Fruit fly (Drosophila melanogaster): ENCODE measurements around the gene DCAF12.

DNA sequence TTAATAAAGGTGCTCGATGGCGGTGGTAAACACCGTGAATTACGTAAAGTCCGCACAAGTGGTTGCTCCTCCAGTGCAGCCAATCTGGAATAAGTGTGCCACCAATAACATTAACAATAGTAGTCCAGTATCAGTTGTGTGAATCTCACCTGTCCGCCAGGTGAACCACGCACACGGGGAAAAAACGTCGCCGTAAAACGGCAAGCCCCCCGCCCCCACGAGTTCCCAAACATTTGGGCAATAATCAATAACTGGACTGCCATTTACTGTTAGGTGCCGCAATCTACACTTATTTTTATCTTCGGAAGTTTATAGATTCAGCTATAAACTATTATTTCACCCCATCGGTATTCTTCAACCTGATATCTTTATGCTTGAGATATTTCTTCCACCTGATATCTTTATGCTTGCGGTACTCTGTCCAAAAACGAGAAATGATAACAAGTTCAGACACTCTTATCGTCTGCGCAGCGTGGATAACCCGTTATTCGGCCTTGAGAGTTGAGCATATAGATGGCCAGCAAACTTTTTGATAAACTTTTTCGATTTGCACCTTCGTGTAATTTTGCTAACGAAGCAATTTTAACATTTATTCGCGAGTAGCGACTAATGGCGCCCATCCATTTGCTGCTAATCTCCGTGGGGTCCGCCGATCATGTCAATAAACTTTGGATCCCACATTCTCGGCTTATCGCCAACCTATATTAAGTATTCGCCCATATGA lies 48.6 kb downstream of the DCAF12 start:
- TF ChIP-seq CG14711 (tag; optimal IDR thresholded peaks at IDR 0.05), result no peak
- TF ChIP-seq Clk (GFP tag; optimal IDR thresholded peaks at IDR 0.05), result no peak

Data from whole organism, adult.